Fruit fly (Drosophila melanogaster) whole organism, wandering third instar larva: ENCODE measurements around the gene PolG1.

ENCODE experiments used
- Abd-B ChIP-seq: fragments of >200 bp; optimal IDR thresholded peaks from 2 replicates; lab custom pipeline; 2017; ENCODE audit warnings: missing biosample characterization, missing genetic modification characterization
- CG32264 ChIP-seq: fragments of 200-800 bp; sonication (Bioruptor generic); optimal IDR thresholded peaks from 2 replicates; lab custom pipeline; 2016; ENCODE audit warnings: missing biosample characterization, missing genetic modification characterization
- CG9705 ChIP-seq: fragments of 200-800 bp; sonication (Bioruptor generic); optimal IDR thresholded peaks from 2 replicates; lab custom pipeline; 2018; ENCODE audit warnings: missing biosample characterization, mild to moderate bottlenecking, missing genetic modification characterization
- Dfd ChIP-seq: fragments of >200 bp; optimal IDR thresholded peaks from 2 replicates; lab custom pipeline; 2017; ENCODE audit warnings: missing biosample characterization, missing genetic modification characterization
- Dif ChIP-seq: fragments of 200-275, 200-300 bp; sonication (Bioruptor generic); optimal IDR thresholded peaks from 2 replicates; lab custom pipeline; 2018; ENCODE audit warnings: missing biosample characterization, missing genetic modification characterization; ENCODE audit not compliant: partially characterized antibody
- GATAd ChIP-seq: sonication (Bioruptor generic); optimal IDR thresholded peaks from 2 replicates; lab custom pipeline; 2016; ENCODE audit warnings: missing biosample characterization, missing genetic modification characterization
- HLH106 ChIP-seq: fragments of 200-800 bp; optimal IDR thresholded peaks from 3 replicates; lab custom pipeline; 2019; ENCODE audit warnings: missing biosample characterization, mild to moderate bottlenecking, missing genetic modification characterization, moderate library complexity
- Hr83 ChIP-seq: fragments of 200-300 bp; sonication (Bioruptor generic); optimal IDR thresholded peaks from 2 replicates; lab custom pipeline; 2016; ENCODE audit warnings: missing biosample characterization, mild to moderate bottlenecking, missing genetic modification characterization, moderate library complexity; ENCODE audit not compliant: poor library complexity, severe bottlenecking
- Myc ChIP-seq: fragments of >200 bp; optimal IDR thresholded peaks from 2 replicates; lab custom pipeline; 2017
- OdsH ChIP-seq: fragments of 200-800 bp; sonication (Bioruptor generic); optimal IDR thresholded peaks from 2 replicates; lab custom pipeline; 2016; ENCODE audit warnings: missing biosample characterization, mild to moderate bottlenecking, missing genetic modification characterization
- Rel ChIP-seq, 2 experiments: fragments of 200-800 bp; sonication (Bioruptor generic) in 1 of 2; optimal IDR thresholded peaks; 2 replicates in 1 of 2; 3 replicates in 1 of 2; lab custom pipeline; 2016 to 2019; ENCODE audit warnings: mild to moderate bottlenecking in 2 of 2, missing biosample characterization in 2 of 2, missing genetic modification characterization in 2 of 2, moderate library complexity in 1 of 2
- Sp1 ChIP-seq: fragments of 200-800 bp; sonication (Bioruptor generic); optimal IDR thresholded peaks from 3 replicates; lab custom pipeline; 2019; ENCODE audit warnings: missing biosample characterization, mild to moderate bottlenecking, missing genetic modification characterization, moderate library complexity
- br ChIP-seq: fragments of 200-800 bp; sonication (Bioruptor generic); optimal IDR thresholded peaks from 2 replicates; lab custom pipeline; 2016; ENCODE audit warnings: missing biosample characterization, missing genetic modification characterization
- dl ChIP-seq, 2 experiments: fragments of 175-275, 200-275 bp in 1 of 2; fragments of 200-275 bp in 1 of 2; sonication (Bioruptor generic); optimal IDR thresholded peaks; lab custom pipeline; 2018; ENCODE audit warnings: mild to moderate bottlenecking in 2 of 2, missing biosample characterization in 2 of 2, missing genetic modification characterization in 2 of 2, moderate library complexity in 2 of 2; ENCODE audit not compliant: partially characterized antibody in 2 of 2, insufficient read depth in 1 of 2
- dmrt93B ChIP-seq: fragments of 200-800 bp; sonication (Bioruptor generic); optimal IDR thresholded peaks from 2 replicates; lab custom pipeline; 2018; ENCODE audit warnings: missing biosample characterization, mild to moderate bottlenecking, missing genetic modification characterization
- dsf ChIP-seq: sonication (Bioruptor generic); optimal IDR thresholded peaks from 2 replicates; lab custom pipeline; 2016; ENCODE audit warnings: missing biosample characterization, missing genetic modification characterization, borderline replicate concordance
- ey ChIP-seq: fragments of 200-800 bp; sonication (Bioruptor generic); optimal IDR thresholded peaks from 2 replicates; lab custom pipeline; 2016; ENCODE audit warnings: missing biosample characterization, missing genetic modification characterization
- foxo ChIP-seq, 2 experiments: fragments of 200-800 bp; sonication (Bioruptor generic); optimal IDR thresholded peaks; 2 replicates in 1 of 2; 3 replicates in 1 of 2; lab custom pipeline; 2016 to 2017; ENCODE audit warnings: missing biosample characterization in 2 of 2, missing genetic modification characterization in 2 of 2
- fru ChIP-seq: fragments of 200-800 bp; sonication (Bioruptor generic); optimal IDR thresholded peaks from 3 replicates; lab custom pipeline; 2016; ENCODE audit warnings: missing biosample characterization, mild to moderate bottlenecking, missing genetic modification characterization
- h ChIP-seq: fragments of 200-800 bp; sonication (Bioruptor generic); optimal IDR thresholded peaks from 3 replicates; lab custom pipeline; 2016; ENCODE audit warnings: missing biosample characterization, mild to moderate bottlenecking, missing genetic modification characterization
- jim ChIP-seq: fragments of 175-275, 200-325 bp; sonication (Bioruptor generic); optimal IDR thresholded peaks from 2 replicates; lab custom pipeline; 2016; ENCODE audit warnings: missing biosample characterization, mild to moderate bottlenecking, missing genetic modification characterization
- lola ChIP-seq: fragments of >200 bp; optimal IDR thresholded peaks from 2 replicates; lab custom pipeline; 2017; ENCODE audit warnings: missing biosample characterization, missing genetic modification characterization
- psq ChIP-seq: fragments of 200-800 bp; sonication (Bioruptor generic); optimal IDR thresholded peaks from 3 replicates; lab custom pipeline; 2017; ENCODE audit warnings: missing biosample characterization, mild to moderate bottlenecking, missing genetic modification characterization, moderate library complexity
- rgr ChIP-seq: fragments of 200-800 bp; sonication (Bioruptor generic); optimal IDR thresholded peaks from 3 replicates; lab custom pipeline; 2016; ENCODE audit warnings: missing biosample characterization, mild to moderate bottlenecking, missing genetic modification characterization
- sage ChIP-seq: fragments of 200-800 bp; sonication (Bioruptor generic); optimal IDR thresholded peaks from 2 replicates; lab custom pipeline; 2016; ENCODE audit warnings: missing biosample characterization, mild to moderate bottlenecking, missing genetic modification characterization
- tai ChIP-seq: sonication (Bioruptor generic); optimal IDR thresholded peaks from 2 replicates; lab custom pipeline; 2016; ENCODE audit warnings: missing biosample characterization, missing genetic modification characterization
- usp ChIP-seq: fragments of >200 bp; optimal IDR thresholded peaks from 2 replicates; lab custom pipeline; 2017; ENCODE audit warnings: missing biosample characterization, missing genetic modification characterization

The PolG1 gene

DNA sequence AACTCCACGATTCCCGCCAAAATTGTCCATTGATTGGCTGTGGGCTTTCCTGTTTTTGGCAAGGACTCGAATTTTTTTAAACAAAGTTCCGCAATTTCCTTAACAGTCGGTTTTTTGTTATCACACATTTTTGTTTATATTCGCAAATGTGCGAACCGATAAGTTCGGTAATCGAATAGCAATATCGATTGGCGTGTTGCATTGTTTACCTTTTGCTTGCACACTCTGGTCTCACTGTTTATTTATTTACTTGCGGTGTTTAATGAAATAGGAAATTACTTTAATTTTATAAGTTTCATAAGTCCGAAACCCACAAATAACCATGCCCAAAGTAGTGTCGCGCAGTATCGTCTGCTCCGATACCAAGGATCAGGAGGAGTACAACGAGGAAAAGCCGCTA, 16.2 kb downstream of the PolG1 start, which contains the start of the genes Adat1 and CG16865:
Adat1 (minus strand) TSS at position 152 of the 400 bp plus-strand sequence.
CG16865 (plus strand) TSS at position 200 of the 400 bp plus-strand sequence.
- TF ChIP-seq CG9705 (peak; percentile 15), Hr83 (GFP tag; lab: Kevin White, UChicago) (peak; percentile 21), rgr (no peak)

DNA sequence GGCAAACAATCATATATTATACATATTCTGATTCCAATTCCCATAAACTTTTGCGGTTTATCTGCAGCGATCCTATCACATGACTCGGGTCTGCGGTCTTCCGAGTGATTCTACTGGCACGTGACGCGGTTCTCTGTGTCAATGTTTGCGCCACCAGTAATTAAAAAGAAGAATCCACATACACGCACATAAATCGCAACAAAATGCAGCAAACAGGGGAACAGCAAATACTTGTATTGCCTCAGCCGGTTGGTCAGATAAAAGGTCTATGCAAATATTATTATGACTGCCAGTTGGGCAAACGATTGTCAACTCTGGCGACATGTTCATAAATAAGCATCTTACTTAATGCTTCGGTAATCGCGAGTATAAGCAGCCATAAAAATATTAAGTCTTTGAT, 19.6 kb downstream of the PolG1 start:
- TF ChIP-seq Sp1 (peak; percentile 38), rgr (peak; percentile 45), Hr83 (GFP tag; lab: Kevin White, UChicago) (peak; percentile 64), OdsH (GFP tag; lab: Kevin White, UChicago) (peak; percentile 34), CG32264 (GFP tag; lab: Kevin White, UChicago) (peak; percentile 3), CG9705 (no peak)

DNA sequence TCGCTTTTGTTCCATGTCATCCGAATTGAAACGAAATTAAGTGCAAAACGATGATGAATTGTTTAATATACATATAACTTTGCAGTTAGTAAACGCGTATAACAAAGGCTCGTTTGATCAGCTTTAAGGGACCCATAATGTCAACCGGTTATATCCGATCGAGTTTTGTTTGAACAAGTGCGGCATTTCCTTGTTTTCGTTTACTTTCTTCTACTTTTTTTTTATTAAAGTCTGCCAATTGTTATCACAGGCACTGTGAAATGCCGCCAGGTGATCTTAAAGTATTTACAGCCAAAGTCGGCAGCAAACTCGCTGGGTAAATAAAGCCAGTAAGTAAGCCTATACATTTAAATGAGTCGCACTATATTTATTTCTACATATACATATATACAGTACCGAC, 20.5 kb downstream of the PolG1 start:
- TF ChIP-seq OdsH (GFP tag; lab: Kevin White, UChicago), result peak; percentile 13
- peak; percentile 76 for TF ChIP-seq Hr83 (GFP tag; lab: Kevin White, UChicago)
- TF ChIP-seq fru (GFP tag; lab: Kevin White, UChicago), result peak; percentile 42
- TF ChIP-seq Abd-B (GFP tag; lab: Kevin White, UChicago), result no peak
- no peak for TF ChIP-seq lola (GFP tag; lab: Kevin White, UChicago)
- peak; percentile 55 for TF ChIP-seq h (GFP tag; lab: Kevin White, UChicago)
- peak; percentile 52 for TF ChIP-seq rgr

DNA sequence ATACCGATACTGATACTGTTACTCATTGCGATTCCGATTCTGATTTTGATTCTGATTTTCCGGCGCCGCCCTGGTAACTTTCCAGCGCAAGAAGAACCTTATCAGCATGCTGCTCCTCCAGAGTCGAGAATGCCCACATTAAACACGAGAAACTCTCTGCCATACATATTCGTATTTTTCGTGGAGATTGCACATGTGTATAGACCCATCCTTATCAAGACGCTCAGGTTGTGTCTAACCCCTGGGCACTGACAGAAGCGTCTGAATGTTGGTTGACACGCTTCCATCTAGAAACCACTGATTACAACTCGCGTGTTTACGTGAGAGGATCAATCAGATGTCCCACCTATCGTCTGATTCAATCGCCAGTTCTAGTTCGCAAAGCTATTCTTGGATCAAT, 22.4 kb downstream of the PolG1 start:
- TF ChIP-seq usp (GFP tag; lab: Kevin White, UChicago) (no peak), HLH106 (tag; lab: Kevin White, UChicago) (no peak)

DNA sequence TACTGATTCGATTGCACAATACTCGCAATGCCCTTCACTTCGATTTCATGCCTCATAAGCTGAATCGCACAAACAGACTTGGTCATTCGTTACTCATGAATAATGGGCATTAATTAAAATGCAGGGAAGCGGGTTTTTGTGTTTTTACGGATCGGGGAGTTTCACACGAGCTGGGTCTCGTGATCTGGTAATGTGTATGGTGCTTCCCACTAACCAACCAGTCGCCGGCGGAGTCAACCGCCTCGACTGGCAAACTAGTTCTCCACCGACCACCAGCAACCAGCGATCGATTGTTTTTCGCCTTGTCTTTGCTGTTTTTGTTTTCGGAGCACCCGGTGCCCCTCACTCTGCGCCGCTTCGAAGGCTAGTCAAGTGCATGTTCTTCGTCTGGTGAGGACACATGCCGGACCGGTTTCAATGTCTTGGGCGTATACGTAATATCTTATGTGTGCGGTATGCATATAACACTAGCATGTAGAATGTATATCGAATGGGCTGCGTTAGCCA, 23.0 kb downstream of the PolG1 start:
- no peak for TF ChIP-seq CG32264 (GFP tag; lab: Kevin White, UChicago)
- TF ChIP-seq Hr83 (GFP tag; lab: Kevin White, UChicago), result peak; percentile 10
- TF ChIP-seq Dif (GFP tag; lab: Kevin White, UChicago), result peak; percentile 4
- no peak for TF ChIP-seq Rel (GFP tag; optimal IDR thresholded peaks at IDR 0.05; lab: Kevin White, UChicago)
- TF ChIP-seq Rel (tag; optimal IDR thresholded peaks at IDR 0.05; lab: Kevin White, UChicago), result peak; percentile 8
- TF ChIP-seq foxo (GFP tag; optimal IDR thresholded peaks at IDR 0.05; lab: Kevin White, UChicago), result no peak

DNA sequence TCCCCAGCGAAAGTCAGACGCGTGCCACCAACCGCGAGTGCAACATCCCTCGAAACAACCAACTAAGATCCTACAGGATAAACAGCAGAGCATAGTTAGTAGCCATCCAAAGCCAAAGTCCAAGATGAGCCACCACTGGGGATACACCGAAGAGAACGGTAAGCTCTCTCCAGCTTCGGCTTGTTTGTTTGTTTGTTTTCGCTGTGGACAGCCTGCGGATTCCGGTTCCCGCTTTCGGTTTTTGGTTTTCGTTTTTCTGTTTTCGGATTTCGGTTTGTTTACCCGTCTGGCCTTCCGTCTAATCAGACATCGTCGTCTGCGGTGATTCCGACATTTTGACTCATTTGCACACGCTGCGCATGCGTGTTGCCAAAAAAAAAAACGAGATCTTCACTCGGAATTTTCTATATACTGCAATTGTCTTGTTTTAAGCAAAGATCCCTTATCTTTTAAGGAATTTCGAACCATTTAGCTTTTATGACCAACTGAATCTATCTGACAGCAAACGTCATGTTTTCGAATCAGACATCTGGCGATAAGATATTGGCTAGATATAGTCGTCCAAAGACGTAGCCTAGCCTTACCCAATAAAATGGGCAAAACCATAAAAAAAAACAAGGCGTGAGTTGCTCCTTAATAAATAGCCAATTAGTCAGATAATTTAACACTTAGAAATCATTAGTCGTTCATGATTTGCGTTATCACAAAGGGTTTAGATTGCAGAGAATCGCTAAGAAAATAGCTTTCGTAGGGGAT, 23.6 kb downstream of the PolG1 start:
- TF ChIP-seq foxo (GFP tag; optimal IDR thresholded peaks at IDR 0.05; lab: Kevin White, UChicago), result peak in 1 of 2 experiments; percentile 4
- TF ChIP-seq dl (GFP tag; optimal IDR thresholded peaks at IDR 0.05; lab: Kevin White, UChicago; ENCODE audit: insufficient read depth in 1 of 2, partially characterized antibody in 2 of 2), result no peak
- TF ChIP-seq Rel (GFP tag; optimal IDR thresholded peaks at IDR 0.05; lab: Kevin White, UChicago), result no peak
- peak; percentile 52 for TF ChIP-seq Rel (tag; optimal IDR thresholded peaks at IDR 0.05; lab: Kevin White, UChicago)
- TF ChIP-seq br (GFP tag; lab: Kevin White, UChicago), result peak; percentile 44
- TF ChIP-seq Abd-B (GFP tag; lab: Kevin White, UChicago), result no peak
- TF ChIP-seq, all 38 proteins: peak for 3

DNA sequence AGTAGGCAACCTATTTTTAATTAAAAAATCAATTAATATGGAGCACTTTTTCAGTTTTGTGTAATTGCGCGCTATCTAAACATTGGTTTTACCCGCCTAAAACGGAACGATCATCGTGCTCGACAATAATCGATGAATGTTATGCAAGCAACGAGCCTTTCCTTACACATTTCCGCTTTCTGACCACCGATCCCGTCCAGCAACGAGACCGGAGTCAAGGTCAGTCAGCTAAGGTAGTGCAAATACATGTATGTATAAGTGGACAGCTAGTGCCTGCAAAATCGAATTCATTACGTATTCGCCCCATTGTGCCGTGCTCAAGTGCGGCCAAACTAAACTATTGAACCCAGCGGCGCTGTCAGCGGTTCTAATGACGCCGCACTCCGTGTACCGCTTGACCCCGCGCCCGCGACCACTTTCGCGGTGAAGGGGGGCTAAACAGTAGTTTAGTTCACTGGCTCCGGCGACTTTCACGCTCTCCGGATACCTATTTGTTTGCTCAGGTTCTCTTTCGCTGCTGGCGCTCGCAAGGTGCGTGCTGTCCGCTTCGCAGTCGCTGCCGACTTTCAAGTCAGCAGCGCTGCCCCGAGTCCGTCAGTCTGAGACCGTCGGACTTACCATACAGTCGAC, 24.4 kb downstream of the PolG1 start, which contains the start of gene CAH1:
CAH1 (plus strand) TSS at position 595 of the 630 bp plus-strand sequence.
- no peak for TF ChIP-seq tai (GFP tag; lab: Kevin White, UChicago)
- TF ChIP-seq ey (GFP tag; lab: Kevin White, UChicago), result no peak
- no peak for TF ChIP-seq lola (GFP tag; lab: Kevin White, UChicago)
- no peak for TF ChIP-seq CG9705
- no peak for TF ChIP-seq GATAd
- no peak for TF ChIP-seq Myc
- TF ChIP-seq OdsH (GFP tag; lab: Kevin White, UChicago), result no peak
- TF ChIP-seq Dfd (GFP tag; lab: Kevin White, UChicago), result no peak
- no peak for TF ChIP-seq psq (GFP tag; lab: Kevin White, UChicago)
- no peak for TF ChIP-seq dmrt93B (GFP tag; lab: Kevin White, UChicago)
- no peak for TF ChIP-seq sage (GFP tag; lab: Kevin White, UChicago)
- no peak for TF ChIP-seq Abd-B (GFP tag; lab: Kevin White, UChicago)
- no peak for TF ChIP-seq Sp1
- no peak for TF ChIP-seq dsf (GFP tag; lab: Kevin White, UChicago)
- no peak for TF ChIP-seq fru (GFP tag; lab: Kevin White, UChicago)
- TF ChIP-seq HLH106 (tag; lab: Kevin White, UChicago), result no peak
- no peak for TF ChIP-seq jim (GFP tag; lab: Kevin White, UChicago)
- TF ChIP-seq, all 38 proteins: peak for 0
